Fruit fly (Drosophila melanogaster) whole organism, embryonic: ENCODE data around the gene CG10663.

ENCODE experiments used
- Ada2b ChIP-seq: fragments of 200-800 bp; sonication (Bioruptor generic); IDR thresholded peaks from 2 replicates; pipeline ENCODE4 v1.3.6; 2022; ENCODE audit warnings: missing biosample characterization, missing genetic modification characterization
- CG10267 ChIP-seq: fragments of 200-800 bp; sonication (Bioruptor generic); optimal IDR thresholded peaks from 2 replicates; lab custom pipeline; 2018; ENCODE audit warnings: missing biosample characterization, mild to moderate bottlenecking, missing genetic modification characterization, moderate library complexity
- CG10543 ChIP-seq: fragments of 200-800 bp; sonication (Bioruptor generic); optimal IDR thresholded peaks from 3 replicates; lab custom pipeline; 2017; ENCODE audit warnings: missing biosample characterization, mild to moderate bottlenecking, missing genetic modification characterization, moderate library complexity
- CG10654 ChIP-seq: fragments of 200-800 bp; sonication (Bioruptor generic); optimal IDR thresholded peaks from 2 replicates; lab custom pipeline; 2016; ENCODE audit warnings: missing biosample characterization, missing genetic modification characterization
- CG10979 ChIP-seq: fragments of 200-800 bp; sonication (Bioruptor generic); optimal IDR thresholded peaks from 2 replicates; lab custom pipeline; 2018; ENCODE audit warnings: missing biosample characterization, mild to moderate bottlenecking, missing genetic modification characterization, moderate library complexity
- CG12219 ChIP-seq: fragments of 200-800 bp; sonication (Bioruptor generic); optimal IDR thresholded peaks from 3 replicates; lab custom pipeline; 2018; ENCODE audit warnings: missing biosample characterization, mild to moderate bottlenecking, missing genetic modification characterization
- CG12659 ChIP-seq: fragments of 200-800 bp; sonication (Bioruptor generic); optimal IDR thresholded peaks from 3 replicates; lab custom pipeline; 2017; ENCODE audit warnings: mild to moderate bottlenecking, missing biosample characterization, missing genetic modification reagents, missing genetic modification characterization
- CG13287 ChIP-seq: fragments of 200-800 bp; sonication (Bioruptor generic); IDR thresholded peaks from 2 replicates; pipeline ENCODE4 v1.3.6; 2022; ENCODE audit warnings: missing biosample characterization, missing genetic modification characterization; ENCODE audit not compliant: partially characterized antibody
- CG15073 ChIP-seq: fragments of 200-800 bp; sonication (Bioruptor generic); optimal IDR thresholded peaks from 2 replicates; lab custom pipeline; 2016; ENCODE audit warnings: missing biosample characterization, missing genetic modification characterization
- CG15696 ChIP-seq: fragments of 200-800 bp; sonication (Bioruptor generic); optimal IDR thresholded peaks from 2 replicates; lab custom pipeline; 2019; ENCODE audit warnings: missing biosample characterization, mild to moderate bottlenecking, missing genetic modification characterization, moderate library complexity
- CG1602 ChIP-seq: fragments of 200-800 bp; sonication (Bioruptor generic); optimal IDR thresholded peaks from 3 replicates; lab custom pipeline; 2016; ENCODE audit warnings: missing biosample characterization, missing genetic modification characterization
- CG17568 ChIP-seq: fragments of 200-800 bp; sonication (Bioruptor generic); optimal IDR thresholded peaks from 2 replicates; lab custom pipeline; 2018; ENCODE audit warnings: missing biosample characterization, mild to moderate bottlenecking, missing genetic modification characterization, moderate library complexity
- CG18619 ChIP-seq: fragments of 200-800 bp; sonication (Bioruptor generic); optimal IDR thresholded peaks from 3 replicates; lab custom pipeline; 2017; ENCODE audit warnings: missing biosample characterization, mild to moderate bottlenecking, missing genetic modification characterization
- CG2712 ChIP-seq: fragments of 200-800 bp; optimal IDR thresholded peaks from 3 replicates; lab custom pipeline; 2019; ENCODE audit warnings: missing biosample characterization, mild to moderate bottlenecking, missing genetic modification characterization, moderate library complexity
- CG33557 ChIP-seq: fragments of 200-800 bp; sonication (Bioruptor generic); optimal IDR thresholded peaks from 2 replicates; lab custom pipeline; 2019; ENCODE audit warnings: missing biosample characterization, mild to moderate bottlenecking, missing genetic modification characterization, moderate library complexity
- CG4404 ChIP-seq: fragments of 200-800 bp; sonication (Bioruptor generic); IDR thresholded peaks from 2 replicates; pipeline ENCODE4 v1.3.6; 2022; ENCODE audit warnings: missing biosample characterization, missing genetic modification characterization
- CG6175 ChIP-seq: fragments of 200-800 bp; sonication (Bioruptor generic); IDR thresholded peaks from 3 replicates; pipeline ENCODE4 v1.3.6; 2022; ENCODE audit warnings: missing biosample characterization, missing genetic modification characterization
- CG6854 ChIP-seq: fragments of 200-800 bp; sonication (Bioruptor generic); optimal IDR thresholded peaks from 3 replicates; lab custom pipeline; 2017; ENCODE audit warnings: missing biosample characterization, mild to moderate bottlenecking, missing genetic modification characterization
- CG9727 ChIP-seq: fragments of 200-800 bp; sonication (Bioruptor generic); optimal IDR thresholded peaks from 3 replicates; lab custom pipeline; 2017; ENCODE audit warnings: missing biosample characterization, mild to moderate bottlenecking, missing genetic modification characterization
- CkIIα-i1 ChIP-seq: fragments of 200-800 bp; sonication (Bioruptor generic); IDR thresholded peaks from 2 replicates; pipeline ENCODE4 v1.3.6; 2022; ENCODE audit warnings: missing biosample characterization, missing genetic modification characterization
- Dad ChIP-seq: fragments of 200-800 bp; sonication (Bioruptor generic); optimal IDR thresholded peaks from 3 replicates; lab custom pipeline; 2016; ENCODE audit warnings: missing biosample characterization, missing genetic modification characterization
- Dek ChIP-seq: fragments of 200-800 bp; sonication (Bioruptor generic); optimal IDR thresholded peaks from 3 replicates; lab custom pipeline; 2019; ENCODE audit warnings: missing biosample characterization, mild to moderate bottlenecking, missing genetic modification characterization, moderate library complexity
- Doc2 ChIP-seq: fragments of 200-800 bp; sonication (Bioruptor generic); IDR thresholded peaks from 2 replicates; pipeline ENCODE4 v1.3.6; 2022; ENCODE audit warnings: missing biosample characterization, missing genetic modification characterization
- Drgx ChIP-seq: fragments of 200-800 bp; sonication (Bioruptor generic); IDR thresholded peaks from 2 replicates; pipeline ENCODE4 v1.3.6; 2022; ENCODE audit warnings: missing biosample characterization, missing genetic modification characterization
- Hand ChIP-seq: fragments of 200-800 bp; sonication (Bioruptor generic); optimal IDR thresholded peaks from 2 replicates; lab custom pipeline; 2017; ENCODE audit warnings: mild to moderate bottlenecking, missing biosample characterization, missing genetic modification reagents, missing genetic modification characterization
- Hr78 ChIP-seq, 2 experiments: fragments of 200-800 bp in 1 of 2; fragments of >200 bp in 1 of 2; sonication (Bioruptor generic) in 1 of 2; optimal IDR thresholded peaks; 2 replicates each; lab custom pipeline; 2017 to 2019; ENCODE audit warnings: missing biosample characterization in 2 of 2, missing genetic modification characterization in 2 of 2, mild to moderate bottlenecking in 1 of 2, moderate library complexity in 1 of 2
- Oli ChIP-seq: fragments of 200-800 bp; sonication (Bioruptor generic); optimal IDR thresholded peaks from 2 replicates; lab custom pipeline; 2018; ENCODE audit warnings: missing biosample characterization, mild to moderate bottlenecking, missing genetic modification characterization, moderate library complexity
- Scr ChIP-seq: fragments of 200-800 bp; sonication (Bioruptor generic); IDR thresholded peaks from 2 replicates; pipeline ENCODE4 v1.3.6; 2022; ENCODE audit warnings: missing biosample characterization, missing genetic modification characterization; ENCODE audit not compliant: partially characterized antibody
- TFAM ChIP-seq: fragments of 200-800 bp; sonication (Bioruptor generic); optimal IDR thresholded peaks from 2 replicates; lab custom pipeline; 2017; ENCODE audit warnings: missing biosample characterization, missing genetic modification characterization, inconsistent platforms
- Vsx1 ChIP-seq: fragments of 200-800 bp; sonication (Bioruptor generic); optimal IDR thresholded peaks from 2 replicates; lab custom pipeline; 2017; ENCODE audit warnings: missing biosample characterization, mild to moderate bottlenecking, missing genetic modification characterization, missing genetic modification reagents
- Xrp1 ChIP-seq: fragments of 200-800 bp; sonication (Bioruptor generic); IDR thresholded peaks from 2 replicates; pipeline ENCODE4 v1.3.6; 2022; ENCODE audit warnings: missing biosample characterization, missing genetic modification characterization
- abd-A ChIP-seq: fragments of 200-800 bp; sonication (Bioruptor generic); optimal IDR thresholded peaks from 3 replicates; lab custom pipeline; 2019; ENCODE audit warnings: missing biosample characterization, mild to moderate bottlenecking, missing genetic modification characterization, moderate library complexity
- ash1 ChIP-seq: fragments of 200-800 bp; sonication (Bioruptor generic); optimal IDR thresholded peaks from 2 replicates; lab custom pipeline; 2018; ENCODE audit warnings: missing biosample characterization, mild to moderate bottlenecking, missing genetic modification characterization
- ato ChIP-seq: fragments of 200-800 bp; sonication (Bioruptor generic); IDR thresholded peaks from 2 replicates; pipeline ENCODE4 v1.3.6; 2022; ENCODE audit warnings: missing biosample characterization, missing genetic modification characterization; ENCODE audit not compliant: partially characterized antibody
- az2 ChIP-seq: fragments of 200-800 bp; sonication (Bioruptor generic); optimal IDR thresholded peaks from 3 replicates; lab custom pipeline; 2016; ENCODE audit warnings: missing biosample characterization, missing genetic modification characterization
- btn ChIP-seq: fragments of 200-800 bp; sonication (Bioruptor generic); optimal IDR thresholded peaks from 2 replicates; lab custom pipeline; 2016; ENCODE audit warnings: missing biosample characterization, missing genetic modification characterization
- dimm ChIP-seq: fragments of 200-800 bp; sonication (Bioruptor generic); IDR thresholded peaks from 2 replicates; pipeline ENCODE4 v1.3.6; 2022; ENCODE audit warnings: missing biosample characterization, missing genetic modification characterization
- dmrt11E ChIP-seq: fragments of 200-800 bp; sonication (Bioruptor generic); optimal IDR thresholded peaks from 3 replicates; lab custom pipeline; 2018; ENCODE audit warnings: missing biosample characterization, mild to moderate bottlenecking, missing genetic modification characterization, moderate library complexity
- dpn ChIP-seq, 2 experiments: fragments of 200-800 bp; sonication (Bioruptor generic); optimal IDR thresholded peaks; 3 replicates each; lab custom pipeline; 2016; ENCODE audit warnings: missing biosample characterization in 2 of 2, missing genetic modification characterization in 2 of 2
- esg ChIP-seq: fragments of 200-800 bp; sonication (Bioruptor generic); conservative IDR thresholded peaks from 2 replicates; pipeline ENCODE4 v1.3.6; 2022; ENCODE audit warnings: missing biosample characterization, missing genetic modification characterization
- gcm2 ChIP-seq: fragments of 200-800 bp; sonication (Bioruptor generic); optimal IDR thresholded peaks from 2 replicates; lab custom pipeline; 2016; ENCODE audit warnings: missing biosample characterization, missing genetic modification characterization
- h ChIP-seq: fragments of >200 bp; optimal IDR thresholded peaks from 2 replicates; lab custom pipeline; 2017
- kay ChIP-seq: fragments of 200-800 bp; sonication (Bioruptor generic); optimal IDR thresholded peaks from 2 replicates; lab custom pipeline; 2016; ENCODE audit warnings: missing biosample characterization, missing genetic modification characterization
- nau ChIP-seq: fragments of 200-800 bp; sonication (Bioruptor generic); optimal IDR thresholded peaks from 3 replicates; lab custom pipeline; 2017; ENCODE audit warnings: missing biosample characterization, mild to moderate bottlenecking, missing genetic modification characterization, missing genetic modification reagents
- odd ChIP-seq: fragments of 200-800 bp; sonication (Bioruptor generic); optimal IDR thresholded peaks from 2 replicates; lab custom pipeline; 2017; ENCODE audit warnings: missing biosample characterization, mild to moderate bottlenecking, missing genetic modification characterization
- pros ChIP-seq: fragments of 200-800 bp; sonication (Bioruptor generic); optimal IDR thresholded peaks from 3 replicates; lab custom pipeline; 2019; ENCODE audit warnings: missing biosample characterization, mild to moderate bottlenecking, missing genetic modification characterization, moderate library complexity
- seq ChIP-seq: fragments of 200-800 bp; sonication (Bioruptor generic); IDR thresholded peaks from 2 replicates; pipeline ENCODE4 v1.3.6; 2022; ENCODE audit warnings: missing biosample characterization, missing genetic modification characterization
- slp2 ChIP-seq: fragments of 200-800 bp; sonication (Bioruptor generic); optimal IDR thresholded peaks from 2 replicates; lab custom pipeline; 2016; ENCODE audit warnings: missing biosample characterization, missing genetic modification characterization
- sr ChIP-seq: fragments of 200-800 bp; sonication (Bioruptor generic); IDR thresholded peaks from 3 replicates; pipeline ENCODE4 v1.3.6; 2022; ENCODE audit warnings: missing biosample characterization, missing genetic modification characterization
- ttk ChIP-seq: fragments of 200-800 bp; sonication (Bioruptor generic); IDR thresholded peaks from 2 replicates; pipeline ENCODE4 v2.1.2; 2022; ENCODE audit warnings: missing biosample characterization, missing genetic modification characterization
- usp ChIP-seq: fragments of >200 bp; optimal IDR thresholded peaks from 2 replicates; lab custom pipeline; 2017; ENCODE audit warnings: missing biosample characterization, missing genetic modification characterization
- z ChIP-seq: fragments of 200-800 bp; sonication (Bioruptor generic); IDR thresholded peaks from 3 replicates; pipeline ENCODE4 v1.3.6; 2022; ENCODE audit warnings: missing biosample characterization, missing genetic modification characterization

The CG10663 gene

DNA sequence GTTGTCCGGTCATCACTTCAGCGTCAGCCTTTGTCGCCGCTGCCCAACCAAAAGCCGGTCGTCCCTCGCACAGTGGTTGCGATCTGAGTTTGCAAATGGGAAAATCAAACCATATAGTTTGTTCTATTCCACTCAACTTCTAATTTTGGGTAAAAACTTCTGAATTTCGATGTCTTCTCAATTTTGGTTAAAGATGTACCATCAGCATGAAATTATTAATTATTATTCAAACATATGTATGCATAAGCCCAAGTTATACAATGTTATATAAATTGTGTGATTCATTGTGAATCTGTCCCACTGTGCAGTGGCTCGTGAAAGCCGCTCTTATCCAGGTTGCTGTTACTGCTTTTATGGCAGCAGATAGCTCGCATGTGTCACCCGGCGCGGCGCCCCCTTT lies 42.2 kb downstream of the CG10663 start (continued):
- TF ChIP-seq ato (GFP tag; lab: Robert Waterston, UW) (no peak), Xrp1 (GFP tag; lab: Robert Waterston, UW) (peak; percentile 48; the same call in 1 of the 2 replicates), sr (GFP tag; lab: Robert Waterston, UW) (no peak), Vsx1 (no peak), ash1 (GFP tag; lab: Kevin White, UChicago) (no peak), btn (no peak), CG6854 (GFP tag; lab: Kevin White, UChicago) (no peak), CG10543 (GFP tag; lab: Kevin White, UChicago) (no peak), CG17568 (GFP tag; lab: Kevin White, UChicago) (no peak), ttk (GFP tag; lab: Robert Waterston, UW) (no peak), z (GFP tag; lab: Robert Waterston, UW) (no peak), CkIIα-i1 (GFP tag; lab: Robert Waterston, UW) (no peak), CG18619 (GFP tag; lab: Kevin White, UChicago) (no peak), CG4404 (no peak), dimm (no peak), nau (GFP tag; lab: Kevin White, UChicago) (no peak), CG1602 (no peak), abd-A (tag; lab: Kevin White, UChicago) (no peak), Ada2b (no peak), kay (no peak), slp2 (GFP tag; lab: Kevin White, UChicago) (no peak), dpn (GFP tag; optimal IDR thresholded peaks at IDR 0.05; lab: Kevin White, UChicago) (no peak), az2 (GFP tag; lab: Kevin White, UChicago) (peak; percentile 19), usp (no peak), CG13287 (GFP tag; lab: Robert Waterston, UW) (no peak), Dek (tag; lab: Kevin White, UChicago) (no peak), Drgx (0 out of 2 replicates have a peak, but pooled peaks have one; percentile 6), CG15696 (tag; lab: Kevin White, UChicago) (peak; percentile 45), odd (GFP tag; lab: Kevin White, UChicago) (no peak), Hr78 (GFP tag; optimal IDR thresholded peaks at IDR 0.05; lab: Kevin White, UChicago) (no peak), CG15073 (no peak), Hand (GFP tag; lab: Kevin White, UChicago) (no peak), CG10654 (GFP tag; lab: Kevin White, UChicago) (no peak), Doc2 (GFP tag; lab: Robert Waterston, UW) (no peak), CG2712 (peak; percentile 56), Oli (tag; lab: Kevin White, UChicago) (peak; percentile 10), dmrt11E (tag; lab: Kevin White, UChicago) (peak; percentile 64), TFAM (GFP tag; lab: Kevin White, UChicago) (no peak), pros (GFP tag; lab: Kevin White, UChicago) (no peak), esg (no peak), CG9727 (peak; percentile 11), Dad (GFP tag; lab: Kevin White, UChicago) (no peak), CG12219 (no peak), CG10979 (tag; lab: Kevin White, UChicago) (peak; percentile 54), gcm2 (GFP tag; lab: Kevin White, UChicago) (no peak), CG6175 (GFP tag; lab: Robert Waterston, UW) (no peak), seq (GFP tag; lab: Robert Waterston, UW) (no peak), h (no peak), Scr (GFP tag; lab: Robert Waterston, UW) (no peak), CG12659 (GFP tag; lab: Kevin White, UChicago) (no peak), CG33557 (peak; percentile 31), CG10267 (peak; percentile 13)
